Worm (Caenorhabditis elegans) whole organism, L2 larva: ENCODE measurements around the gene C26H9A.4.
"Not testable (repeated sequence)": the region's sequence is repeated elsewhere in the genome, so short reads cannot be mapped to it uniquely, and the experiment has no call there.

Experiments used
- C34F6.9 ChIP-seq: fragments of 150-350 bp; optimal IDR thresholded peaks from 2 replicates; lab custom pipeline; 2014; ENCODE audit warnings: missing biosample characterization, missing genetic modification characterization
- F13H6.1 ChIP-seq: sonication (generic microtip); optimal IDR thresholded peaks from 2 replicates; lab custom pipeline; 2016; ENCODE audit warnings: missing genetic modification characterization, missing compliant biosample characterization
- ama-1 ChIP-seq: fragments of 150-350 bp; optimal IDR thresholded peaks from 2 replicates; lab custom pipeline; 2018; ENCODE audit warnings: inconsistent platforms
- blmp-1 ChIP-seq: sonication (generic microtip); optimal IDR thresholded peaks from 2 replicates; lab custom pipeline; 2017; ENCODE audit warnings: missing genetic modification characterization, mild to moderate bottlenecking, missing compliant biosample characterization, antibody characterized with exemption, moderate library complexity; ENCODE audit not compliant: insufficient read depth
- ceh-16 ChIP-seq: fragments of 150-350 bp; optimal IDR thresholded peaks from 2 replicates; lab custom pipeline; 2014; ENCODE audit warnings: missing biosample characterization, missing genetic modification characterization
- crh-2 ChIP-seq: sonication (generic microtip); optimal IDR thresholded peaks from 2 replicates; lab custom pipeline; 2017; ENCODE audit warnings: missing biosample characterization, missing genetic modification characterization
- dmd-4 ChIP-seq: sonication (generic microtip); optimal IDR thresholded peaks from 2 replicates; lab custom pipeline; 2017; ENCODE audit warnings: missing biosample characterization, missing genetic modification characterization
- egl-27 ChIP-seq: sonication (generic microtip); optimal IDR thresholded peaks from 3 replicates; lab custom pipeline; 2017; ENCODE audit warnings: missing biosample characterization, missing genetic modification reagents, missing genetic modification characterization
- elt-1 ChIP-seq: fragments of 150-350 bp; optimal IDR thresholded peaks from 2 replicates; lab custom pipeline; 2014; ENCODE audit warnings: missing biosample characterization, missing genetic modification characterization
- elt-3 ChIP-seq: sonication (generic microtip); optimal IDR thresholded peaks from 2 replicates; lab custom pipeline; 2017; ENCODE audit warnings: missing biosample characterization, missing genetic modification characterization
- fos-1 ChIP-seq: fragments of 150-350 bp; optimal IDR thresholded peaks from 2 replicates; lab custom pipeline; 2014; ENCODE audit warnings: missing biosample characterization, missing genetic modification characterization
- gmeb-1 ChIP-seq: fragments of 150-350 bp; optimal IDR thresholded peaks from 2 replicates; lab custom pipeline; 2014; ENCODE audit warnings: missing biosample characterization, missing genetic modification characterization
- lin-11 ChIP-seq: fragments of 150-350 bp; sonication (generic microtip); optimal IDR thresholded peaks from 2 replicates; lab custom pipeline; 2014; ENCODE audit warnings: missing biosample characterization, missing genetic modification characterization, inconsistent platforms, mixed read lengths
- lin-13 ChIP-seq: fragments of 150-350 bp; optimal IDR thresholded peaks from 2 replicates; lab custom pipeline; 2014; ENCODE audit warnings: missing biosample characterization, missing genetic modification reagents, missing genetic modification characterization
- lin-39 ChIP-seq: fragments of 150-350 bp; optimal IDR thresholded peaks from 2 replicates; lab custom pipeline; 2014; ENCODE audit warnings: missing biosample characterization, missing genetic modification reagents, missing genetic modification characterization
- lsy-2 ChIP-seq, 2 experiments: fragments of 150-350 bp in 1 of 2; sonication (generic microtip) in 1 of 2; optimal IDR thresholded peaks; 2 replicates each; lab custom pipeline; 2014 to 2017; ENCODE audit warnings: missing biosample characterization in 2 of 2, missing genetic modification characterization in 2 of 2
- mab-5 ChIP-seq: fragments of 150-350 bp; optimal IDR thresholded peaks from 2 replicates; lab custom pipeline; 2014; ENCODE audit warnings: missing biosample characterization, missing genetic modification characterization
- nhr-10 ChIP-seq: sonication (generic microtip); optimal IDR thresholded peaks from 2 replicates; lab custom pipeline; 2017; ENCODE audit warnings: missing biosample characterization, missing genetic modification characterization
- nhr-11 ChIP-seq: fragments of 150-350 bp; optimal IDR thresholded peaks from 2 replicates; lab custom pipeline; 2014; ENCODE audit warnings: missing biosample characterization, missing genetic modification characterization
- nhr-12 ChIP-seq: fragments of 150-350 bp; optimal IDR thresholded peaks from 2 replicates; lab custom pipeline; 2014; ENCODE audit warnings: missing biosample characterization, missing genetic modification characterization
- nhr-129 ChIP-seq: fragments of 150-350 bp; optimal IDR thresholded peaks from 2 replicates; lab custom pipeline; 2014; ENCODE audit warnings: missing biosample characterization, missing genetic modification characterization
- nhr-23 ChIP-seq: fragments of 150-350 bp; optimal IDR thresholded peaks from 2 replicates; lab custom pipeline; 2014; ENCODE audit warnings: missing biosample characterization, missing genetic modification reagents, missing genetic modification characterization
- nhr-25 ChIP-seq: fragments of 150-350 bp; sonication (generic microtip); optimal IDR thresholded peaks from 3 replicates; lab custom pipeline; 2014; ENCODE audit warnings: missing biosample characterization, missing genetic modification characterization
- nhr-6 ChIP-seq: fragments of 150-350 bp; optimal IDR thresholded peaks from 2 replicates; lab custom pipeline; 2014; ENCODE audit warnings: missing biosample characterization, missing genetic modification characterization
- peb-1 ChIP-seq: fragments of 150-350 bp; optimal IDR thresholded peaks from 2 replicates; lab custom pipeline; 2014; ENCODE audit warnings: missing biosample characterization, missing genetic modification characterization
- sma-3 ChIP-seq: sonication (generic microtip); optimal IDR thresholded peaks from 2 replicates; lab custom pipeline; 2016; ENCODE audit warnings: missing genetic modification reagents, missing genetic modification characterization, missing compliant biosample characterization
- sma-9 ChIP-seq, 2 experiments: fragments of 150-350 bp in 1 of 2; sonication (generic microtip) in 1 of 2; optimal IDR thresholded peaks; 2 replicates each; lab custom pipeline; 2014 to 2016; ENCODE audit warnings: missing genetic modification characterization in 2 of 2, mild to moderate bottlenecking in 1 of 2, missing biosample characterization in 1 of 2, missing compliant biosample characterization in 1 of 2, missing genetic modification reagents in 1 of 2, moderate library complexity in 1 of 2
- snpc-4 ChIP-seq: fragments of 150-350 bp; optimal IDR thresholded peaks from 2 replicates; lab custom pipeline; 2014; ENCODE audit warnings: missing biosample characterization, missing genetic modification characterization
- zag-1 ChIP-seq: fragments of 150-350 bp; optimal IDR thresholded peaks from 2 replicates; lab custom pipeline; 2014; ENCODE audit warnings: missing biosample characterization, missing genetic modification characterization
- ztf-4 ChIP-seq: fragments of 150-350 bp; optimal IDR thresholded peaks from 2 replicates; lab custom pipeline; 2014; ENCODE audit warnings: missing biosample characterization, missing genetic modification characterization

C26H9A.4 gene

ce11 chrIV:12633825-12634224 is 19.4 kb upstream of the C26H9A.4 start:
- no peak for TF ChIP-seq ztf-4
- no peak for TF ChIP-seq nhr-12
- TF ChIP-seq egl-27: no peak
- TF ChIP-seq ama-1 (lab: Kevin White, UChicago): no peak
- TF ChIP-seq snpc-4 (tag; lab: Kevin White, UChicago): no peak
- no peak for TF ChIP-seq elt-1
- TF ChIP-seq nhr-11 (tag; lab: Kevin White, UChicago): no peak
- TF ChIP-seq gmeb-1: peak; percentile 32
- TF ChIP-seq dmd-4: no peak
- TF ChIP-seq sma-3 (GFP tag; lab: Kevin White, UChicago): peak; percentile 9
- no peak for TF ChIP-seq nhr-10 (tag; lab: Kevin White, UChicago)
- no peak for TF ChIP-seq sma-9 (GFP tag; optimal IDR thresholded peaks at IDR 0.05; lab: Kevin White, UChicago)
- TF ChIP-seq sma-9 (tag; optimal IDR thresholded peaks at IDR 0.05; lab: Kevin White, UChicago): no peak
- TF ChIP-seq fos-1 (tag; lab: Kevin White, UChicago): peak; percentile 87
- no peak for TF ChIP-seq F13H6.1 (tag; lab: Kevin White, UChicago)
- peak; percentile 44 for TF ChIP-seq mab-5 (tag; lab: Kevin White, UChicago)
- TF ChIP-seq blmp-1: peak; percentile 35
- peak; percentile 48 for TF ChIP-seq nhr-25 (tag; lab: Kevin White, UChicago)
- TF ChIP-seq nhr-23: no peak
- no peak for TF ChIP-seq C34F6.9 (tag; lab: Kevin White, UChicago)
- TF ChIP-seq ceh-16: no peak

DNA sequence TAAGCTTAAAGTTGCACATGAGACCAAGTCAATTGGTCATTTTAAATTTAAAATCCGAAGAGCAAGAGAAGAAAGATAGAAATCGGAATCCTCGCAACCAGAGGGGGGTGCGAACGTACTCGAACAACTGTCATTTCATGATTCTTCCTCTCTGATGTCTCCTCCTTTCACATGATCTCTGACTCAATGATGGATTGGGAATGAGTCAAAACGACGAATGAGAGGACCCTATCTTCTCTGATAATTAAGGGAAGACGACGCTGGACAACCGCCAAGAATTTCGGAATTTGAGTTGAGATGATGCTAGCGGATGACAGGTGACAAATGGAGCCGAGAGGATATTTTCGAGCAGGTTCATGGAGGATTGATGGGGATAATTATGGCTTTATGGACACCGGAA is 15.9 kb upstream of the C26H9A.4 start:
- TF ChIP-seq nhr-6: no peak
- TF ChIP-seq nhr-129 (tag; lab: Kevin White, UChicago): peak; percentile 62
- peak; percentile 88 for TF ChIP-seq F13H6.1 (tag; lab: Kevin White, UChicago)
- TF ChIP-seq peb-1: no peak
- no peak for TF ChIP-seq lin-11 (tag; lab: Kevin White, UChicago)
- peak; percentile 44 for TF ChIP-seq lin-39
- TF ChIP-seq C34F6.9 (tag; lab: Kevin White, UChicago): peak; percentile 52
- TF ChIP-seq mab-5 (tag; lab: Kevin White, UChicago): peak; percentile 66
- TF ChIP-seq nhr-10 (tag; lab: Kevin White, UChicago): no peak
- TF ChIP-seq elt-3 (tag; lab: Kevin White, UChicago): no peak
- TF ChIP-seq sma-9 (GFP tag; optimal IDR thresholded peaks at IDR 0.05; lab: Kevin White, UChicago): peak; percentile 52
- TF ChIP-seq sma-9 (tag; optimal IDR thresholded peaks at IDR 0.05; lab: Kevin White, UChicago): no peak
- TF ChIP-seq lsy-2 (tag; optimal IDR thresholded peaks at IDR 0.05; lab: Kevin White, UChicago): peak in 1 of 2 experiments; percentile 42

- not testable (repeated sequence) for TF ChIP-seq sma-9 (GFP tag; optimal IDR thresholded peaks at IDR 0.05; lab: Kevin White, UChicago); sma-9 (tag; optimal IDR thresholded peaks at IDR 0.05; lab: Kevin White, UChicago); nhr-25 (tag; lab: Kevin White, UChicago); crh-2 (tag; lab: Kevin White, UChicago)
These were observed 13.9 kb upstream of the C26H9A.4 start, which contains the start of gene C26H9A.3 for ce11 chrIV:12639311-12639710. TSS of gene C26H9A.3 (minus strand) at chrIV:12639411.

ce11 chrIV:12640137-12640536 is 13.1 kb upstream of the C26H9A.4 start, which contains the start of gene vha-7:
TSS of gene vha-7 (plus strand) at chrIV:12640462.
- TF ChIP-seq lin-13 (GFP tag; lab: Kevin White, UChicago): no peak

- TF ChIP-seq sma-9 (GFP tag; optimal IDR thresholded peaks at IDR 0.05; lab: Kevin White, UChicago) (peak; percentile 26), sma-9 (tag; optimal IDR thresholded peaks at IDR 0.05; lab: Kevin White, UChicago) (no peak), nhr-23 (no peak), elt-1 (no peak), fos-1 (tag; lab: Kevin White, UChicago) (peak; percentile 30), gmeb-1 (no peak), ceh-16 (no peak), nhr-6 (no peak), zag-1 (tag; lab: Kevin White, UChicago) (no peak), nhr-129 (tag; lab: Kevin White, UChicago) (peak; percentile 8)
These were observed 12.0 kb upstream of the C26H9A.4 start for ce11 chrIV:12640875-12641860.
